Worm (Caenorhabditis elegans) whole organism, L2 larva: ENCODE results near the gene F07E5.8.
A peak's percentile ranks its signal among the peaks of the same experiment; 100 is the strongest.

Experiments
- R02D3.7 ChIP-seq: fragments of 150-350 bp; optimal IDR thresholded peaks from 2 replicates; lab custom pipeline; 2014; ENCODE audit warnings: missing biosample characterization, missing genetic modification characterization
- ceh-82 ChIP-seq: fragments of 150-350 bp; optimal IDR thresholded peaks from 2 replicates; lab custom pipeline; 2014; ENCODE audit warnings: missing biosample characterization, missing genetic modification characterization
- dmd-4 ChIP-seq: sonication (generic microtip); optimal IDR thresholded peaks from 2 replicates; lab custom pipeline; 2017; ENCODE audit warnings: missing biosample characterization, missing genetic modification characterization
- elt-3 ChIP-seq: sonication (generic microtip); optimal IDR thresholded peaks from 2 replicates; lab custom pipeline; 2017; ENCODE audit warnings: missing biosample characterization, missing genetic modification characterization
- nhr-11 ChIP-seq: fragments of 150-350 bp; optimal IDR thresholded peaks from 2 replicates; lab custom pipeline; 2014; ENCODE audit warnings: missing biosample characterization, missing genetic modification characterization
- nhr-12 ChIP-seq: fragments of 150-350 bp; optimal IDR thresholded peaks from 2 replicates; lab custom pipeline; 2014; ENCODE audit warnings: missing biosample characterization, missing genetic modification characterization
- nhr-21 ChIP-seq: fragments of 150-350 bp; optimal IDR thresholded peaks from 2 replicates; lab custom pipeline; 2014; ENCODE audit warnings: missing biosample characterization, missing genetic modification characterization
- snpc-4 ChIP-seq: fragments of 150-350 bp; optimal IDR thresholded peaks from 2 replicates; lab custom pipeline; 2014; ENCODE audit warnings: missing biosample characterization, missing genetic modification characterization
- unc-39 ChIP-seq: fragments of 150-350 bp; optimal IDR thresholded peaks from 2 replicates; lab custom pipeline; 2014; ENCODE audit warnings: missing biosample characterization, missing genetic modification characterization
- ztf-11 ChIP-seq: sonication (generic microtip); optimal IDR thresholded peaks from 2 replicates; lab custom pipeline; 2017; ENCODE audit warnings: missing biosample characterization, missing genetic modification characterization
- ztf-4 ChIP-seq: fragments of 150-350 bp; optimal IDR thresholded peaks from 2 replicates; lab custom pipeline; 2014; ENCODE audit warnings: missing biosample characterization, missing genetic modification characterization

- TF ChIP-seq nhr-11 (tag; lab: Kevin White, UChicago): no peak
- no peak for TF ChIP-seq ztf-11 (tag; lab: Kevin White, UChicago)
- no peak for TF ChIP-seq elt-3 (tag; lab: Kevin White, UChicago)
- no peak for TF ChIP-seq unc-39 (tag; lab: Kevin White, UChicago)
- TF ChIP-seq snpc-4: no peak
- TF ChIP-seq dmd-4: no peak
- TF ChIP-seq ztf-4: no peak
- TF ChIP-seq nhr-12 (tag; lab: Kevin White, UChicago): no peak
- TF ChIP-seq R02D3.7: no peak
- TF ChIP-seq nhr-21 (tag; lab: Kevin White, UChicago): peak; percentile 15
- no peak for TF ChIP-seq ceh-82 (tag; lab: Kevin White, UChicago)
Measured at ce11 chrII:2058985-2059384, 16.4 kb downstream of the F07E5.8 start, which contains the start of gene F07E5.5.
